Worm (Caenorhabditis elegans) whole organism, dauer: Measurements from ENCODE around the gene mpdu-1.

Experiments
- unc-62 ChIP-seq: sonication (generic microtip); optimal IDR thresholded peaks from 2 replicates; lab custom pipeline; 2017; ENCODE audit warnings: missing biosample characterization, missing genetic modification reagents, missing genetic modification characterization

mpdu-1 gene

ce11 chrV:8323545-8323944 lies 35.4 kb downstream of the mpdu-1 start:
- no peak for TF ChIP-seq unc-62

- TF ChIP-seq unc-62, result no peak
Measured at ce11 chrV:8318135-8318534, 40.8 kb downstream of the mpdu-1 start, which contains the start of gene clec-219. Gene clec-219, plus strand, starts transcription at chrV:8318435.

ce11 chrV:8311210-8311609 lies 47.8 kb downstream of the mpdu-1 start, which contains the start of gene W02D7.12:
Gene W02D7.12, plus strand, starts transcription at chrV:8311510.
- no peak for TF ChIP-seq unc-62
